Worm (Caenorhabditis elegans): ENCODE data around the gene sbt-1.

The sbt-1 gene

ce11 chrV:20871194-20871593 lies 42.5 kb upstream of the sbt-1 start:
- TF ChIP-seq fkh-10 (GFP tag; optimal IDR thresholded peaks at IDR 0.05), result no peak
- TF ChIP-seq nhr-111 (GFP tag; optimal IDR thresholded peaks at IDR 0.05), result no peak
- peak in 1 of 2 experiments; percentile 81 for TF ChIP-seq unc-62 (GFP tag; optimal IDR thresholded peaks at IDR 0.05 in 1 of 2)
- no peak for TF ChIP-seq unc-62 (tag; optimal IDR thresholded peaks at IDR 0.05)
- no peak for TF ChIP-seq nhr-77 (tag; optimal IDR thresholded peaks at IDR 0.05)
- TF ChIP-seq hlh-30 (tag; optimal IDR thresholded peaks at IDR 0.05; ENCODE audit: insufficient read depth), result peak; percentile 54
- peak; percentile 35 for TF ChIP-seq nhr-48 (tag; optimal IDR thresholded peaks at IDR 0.05)
- TF ChIP-seq madf-5 (GFP tag; IDR thresholded peaks at IDR 0.05), result no peak
- no peak for TF ChIP-seq nhr-76 (tag; optimal IDR thresholded peaks at IDR 0.05)
- peak; percentile 10 for TF ChIP-seq dve-1 (tag; optimal IDR thresholded peaks at IDR 0.05; ENCODE audit: insufficient read depth)
- no peak for TF ChIP-seq daf-16 (GFP tag; optimal IDR thresholded peaks at IDR 0.05)
- peak; percentile 39 for TF ChIP-seq daf-16 (tag; optimal IDR thresholded peaks at IDR 0.05)
- peak; percentile 67 for TF ChIP-seq dmd-6 (GFP tag; IDR thresholded peaks at IDR 0.05)
- peak; percentile 97 for TF ChIP-seq mxl-2 (GFP tag; conservative IDR thresholded peaks at IDR 0.05)

ce11 chrV:20870633-20871032 lies 42.0 kb upstream of the sbt-1 start:
- TF ChIP-seq aha-1 (tag) (peak; percentile 61), arid-1 (GFP tag; conservative IDR thresholded peaks at IDR 0.05) (no peak)

ce11 chrV:20868329-20868728 lies 39.6 kb upstream of the sbt-1 start, which contains the start of gene F31D4.8:
TSS of gene F31D4.8 (minus strand) at chrV:20868429.
- TF ChIP-seq daf-16 (GFP tag; optimal IDR thresholded peaks at IDR 0.05) (no peak), daf-16 (tag; optimal IDR thresholded peaks at IDR 0.05) (peak; percentile 20), aha-1 (tag) (peak; percentile 41), skn-1 (tag; optimal IDR thresholded peaks at IDR 0.05) (no peak)

- TF ChIP-seq lim-7 (GFP tag; IDR thresholded peaks at IDR 0.05), result no peak
- TF ChIP-seq lsy-2 (tag; optimal IDR thresholded peaks at IDR 0.05), result peak in 1 of 2 experiments; percentile 27
- TF ChIP-seq ceh-44 (GFP tag; IDR thresholded peaks at IDR 0.05), result no peak
- TF ChIP-seq snpc-1.2 (GFP tag; IDR thresholded peaks at IDR 0.05), result no peak
- no peak for TF ChIP-seq attf-4 (tag; optimal IDR thresholded peaks at IDR 0.05)
- TF ChIP-seq dve-1 (tag; optimal IDR thresholded peaks at IDR 0.05; ENCODE audit: insufficient read depth), result peak; percentile 70
- no peak for TF ChIP-seq hmg-1.1 (GFP tag; IDR thresholded peaks at IDR 0.05)
- no peak for TF ChIP-seq Y105C5A.15 (GFP tag; IDR thresholded peaks at IDR 0.05)
- no peak for TF ChIP-seq lin-13 (GFP tag; optimal IDR thresholded peaks at IDR 0.05)
- no peak for TF ChIP-seq F10B5.3 (tag; optimal IDR thresholded peaks at IDR 0.05)
- TF ChIP-seq aly-2 (tag; optimal IDR thresholded peaks at IDR 0.05), result no peak
- TF ChIP-seq ZK337.2 (GFP tag; IDR thresholded peaks at IDR 0.05), result no peak
- TF ChIP-seq daf-16 (GFP tag; optimal IDR thresholded peaks at IDR 0.05), result no peak
- peak; percentile 96 for TF ChIP-seq daf-16 (tag; optimal IDR thresholded peaks at IDR 0.05)
- TF ChIP-seq zfp-3 (GFP tag; conservative IDR thresholded peaks at IDR 0.05), result no peak
- no peak for TF ChIP-seq zag-1 (tag; optimal IDR thresholded peaks at IDR 0.05)
- TF ChIP-seq madf-9 (GFP tag; conservative IDR thresholded peaks at IDR 0.05), result no peak
- peak; percentile 59 for TF ChIP-seq mep-1 (tag; optimal IDR thresholded peaks at IDR 0.05)
- TF ChIP-seq jun-1 (tag; optimal IDR thresholded peaks at IDR 0.05), result no peak
- TF ChIP-seq nhr-25 (tag; optimal IDR thresholded peaks at IDR 0.05; ENCODE audit: borderline replicate concordance, insufficient read depth), result no peak
- TF ChIP-seq skn-1 (tag; optimal IDR thresholded peaks at IDR 0.05), result no peak
- no peak for TF ChIP-seq lir-3 (tag; optimal IDR thresholded peaks at IDR 0.05)
- TF ChIP-seq nhr-76 (tag; optimal IDR thresholded peaks at IDR 0.05), result no peak
- peak; percentile 68 for TF ChIP-seq dmd-6 (GFP tag; IDR thresholded peaks at IDR 0.05)
- TF ChIP-seq php-3 (GFP tag; IDR thresholded peaks at IDR 0.05), result no peak
- no peak for TF ChIP-seq ztf-11 (tag; optimal IDR thresholded peaks at IDR 0.05)
- TF ChIP-seq nhr-6 (tag; optimal IDR thresholded peaks at IDR 0.05), result no peak
- no peak for TF ChIP-seq F26F4.8 (GFP tag; conservative IDR thresholded peaks at IDR 0.05)
- no peak for TF ChIP-seq T26A8.4 (GFP tag; IDR thresholded peaks at IDR 0.05)
- TF ChIP-seq spr-3 (GFP tag; optimal IDR thresholded peaks at IDR 0.05), result no peak
- no peak for TF ChIP-seq mxl-2 (GFP tag; conservative IDR thresholded peaks at IDR 0.05)
- TF ChIP-seq zip-11 (GFP tag; IDR thresholded peaks at IDR 0.05), result no peak
- TF ChIP-seq aha-1 (tag), result no peak
- no peak for TF ChIP-seq unc-130 (GFP tag; optimal IDR thresholded peaks at IDR 0.05)
- TF ChIP-seq cey-2 (tag; optimal IDR thresholded peaks at IDR 0.05; ENCODE audit: borderline replicate concordance, insufficient read depth), result no peak
- TF ChIP-seq madf-5 (GFP tag; IDR thresholded peaks at IDR 0.05), result no peak
- TF ChIP-seq hlh-11 (tag; optimal IDR thresholded peaks at IDR 0.05), result peak; percentile 58
These were observed 37.7 kb upstream of the sbt-1 start for ce11 chrV:20866406-20866805.
